Worm (Caenorhabditis elegans) whole organism, mixed stage, embryonic: ENCODE results near the gene smim-14.

Experiments used
- M03D4.4 ChIP-seq: sonication (generic microtip); optimal IDR thresholded peaks from 2 replicates; lab custom pipeline; 2017; ENCODE audit warnings: mild to moderate bottlenecking, missing genetic modification characterization, missing compliant biosample characterization
- ceh-83 ChIP-seq: fragments of 200-800 bp; sonication (Bioruptor generic); optimal IDR thresholded peaks from 2 replicates; lab custom pipeline; 2018; ENCODE audit warnings: mild to moderate bottlenecking, missing genetic modification characterization, missing compliant biosample characterization
- ces-1 ChIP-seq: fragments of 150-350 bp; optimal IDR thresholded peaks from 2 replicates; lab custom pipeline; 2014; ENCODE audit warnings: missing biosample characterization, missing genetic modification reagents, missing genetic modification characterization
- elt-3 ChIP-seq: fragments of 150-350 bp; optimal IDR thresholded peaks from 2 replicates; lab custom pipeline; 2014; ENCODE audit warnings: missing biosample characterization, missing genetic modification characterization
- lsy-2 ChIP-seq: fragments of 150-350 bp; optimal IDR thresholded peaks from 2 replicates; lab custom pipeline; 2014; ENCODE audit warnings: missing biosample characterization, missing genetic modification characterization
- mab-5 ChIP-seq: fragments of 150-350 bp; optimal IDR thresholded peaks from 2 replicates; lab custom pipeline; 2014; ENCODE audit warnings: missing biosample characterization, missing genetic modification characterization
- nhr-237 ChIP-seq: fragments of 150-350 bp; optimal IDR thresholded peaks from 2 replicates; lab custom pipeline; 2014; ENCODE audit warnings: missing biosample characterization, missing genetic modification characterization
- nhr-76 ChIP-seq: sonication (generic microtip); optimal IDR thresholded peaks from 2 replicates; lab custom pipeline; 2017; ENCODE audit warnings: missing biosample characterization, missing genetic modification characterization
- pha-4 ChIP-seq: fragments of 150-350 bp; optimal IDR thresholded peaks from 2 replicates; lab custom pipeline; 2018; ENCODE audit warnings: missing biosample characterization, missing genetic modification reagents, missing genetic modification characterization
- tbx-8 ChIP-seq: fragments of 200-800 bp; sonication (Bioruptor generic); optimal IDR thresholded peaks from 2 replicates; lab custom pipeline; 2018; ENCODE audit warnings: mild to moderate bottlenecking, missing genetic modification characterization, moderate library complexity, missing compliant biosample characterization
- unc-120 ChIP-seq: sonication (generic microtip); optimal IDR thresholded peaks from 2 replicates; lab custom pipeline; 2017; ENCODE audit warnings: missing genetic modification characterization, missing compliant biosample characterization; ENCODE audit not compliant: poor library complexity, severe bottlenecking
- unc-39 ChIP-seq: fragments of 150-350 bp; optimal IDR thresholded peaks from 2 replicates; lab custom pipeline; 2014; ENCODE audit warnings: missing biosample characterization, missing genetic modification characterization
- unc-62 ChIP-seq: fragments of 150-350 bp; optimal IDR thresholded peaks from 2 replicates; lab custom pipeline; 2014; ENCODE audit warnings: missing biosample characterization, missing genetic modification reagents, missing genetic modification characterization

ce11 chrIII:3504239-3504638, 34.7 kb upstream of the smim-14 start:
- TF ChIP-seq elt-3 (tag; lab: Kevin White, UChicago) (no peak), nhr-237 (tag; lab: Kevin White, UChicago) (no peak), unc-62 (GFP tag; lab: Kevin White, UChicago) (no peak), pha-4 (no peak), mab-5 (tag; lab: Kevin White, UChicago) (no peak), nhr-76 (tag; lab: Kevin White, UChicago) (no peak), ceh-83 (GFP tag; lab: Kevin White, UChicago) (no peak), lsy-2 (tag; lab: Kevin White, UChicago) (no peak), M03D4.4 (tag; lab: Kevin White, UChicago) (no peak), unc-120 (tag; lab: Kevin White, UChicago) (no peak), ces-1 (GFP tag; lab: Kevin White, UChicago) (no peak), unc-39 (tag; lab: Kevin White, UChicago) (no peak), tbx-8 (GFP tag; lab: Kevin White, UChicago) (no peak)
